Fruit fly (Drosophila melanogaster) whole organism, adult: Measurements from ENCODE around the gene CG6712.

Experiments used
- CG11617 ChIP-seq: fragments of 200-800 bp; sonication (Bioruptor generic); optimal IDR thresholded peaks from 2 replicates; lab custom pipeline; 2017; ENCODE audit warnings: mild to moderate bottlenecking, missing biosample characterization, missing genetic modification reagents, missing genetic modification characterization
- CG12768 ChIP-seq: fragments of 200-800 bp; sonication (Bioruptor generic); optimal IDR thresholded peaks from 2 replicates; lab custom pipeline; 2017; ENCODE audit warnings: missing biosample characterization, missing genetic modification characterization, mild to moderate bottlenecking, moderate library complexity, missing genetic modification reagents
- CG1620 ChIP-seq: fragments of 200-800 bp; sonication (Bioruptor generic); optimal IDR thresholded peaks from 2 replicates; lab custom pipeline; 2016; ENCODE audit warnings: missing biosample characterization, missing genetic modification characterization
- CG5204 ChIP-seq: fragments of 200-800 bp; sonication (Bioruptor generic); optimal IDR thresholded peaks from 2 replicates; lab custom pipeline; 2016; ENCODE audit warnings: missing biosample characterization, missing genetic modification characterization
- CG7101 ChIP-seq: fragments of 200-800 bp; sonication (Bioruptor generic); optimal IDR thresholded peaks from 2 replicates; lab custom pipeline; 2018; ENCODE audit warnings: missing biosample characterization, mild to moderate bottlenecking, missing genetic modification characterization, moderate library complexity
- Hr96 ChIP-seq: fragments of 200-800 bp; sonication (Bioruptor generic); optimal IDR thresholded peaks from 2 replicates; lab custom pipeline; 2016; ENCODE audit warnings: missing biosample characterization, missing genetic modification characterization
- Mnt ChIP-seq: fragments of 200-800 bp; sonication (Bioruptor generic); optimal IDR thresholded peaks from 2 replicates; lab custom pipeline; 2016; ENCODE audit warnings: missing biosample characterization, mild to moderate bottlenecking, missing genetic modification characterization
- cic ChIP-seq: fragments of 200-800 bp; sonication (Bioruptor generic); optimal IDR thresholded peaks from 2 replicates; lab custom pipeline; 2017; ENCODE audit warnings: missing biosample characterization, mild to moderate bottlenecking, missing genetic modification characterization, moderate library complexity
- kay ChIP-seq: fragments of 200-800 bp; sonication (Bioruptor generic); peaks from one replicate; lab custom pipeline; 2016; ENCODE audit warnings: missing biosample characterization, missing genetic modification characterization, borderline replicate concordance
- ovo ChIP-seq: fragments of 200-800 bp; sonication (Bioruptor generic); optimal IDR thresholded peaks from 2 replicates; lab custom pipeline; 2016; ENCODE audit warnings: missing biosample characterization, missing genetic modification characterization
- toe ChIP-seq: fragments of 200-800 bp; sonication (Bioruptor generic); optimal IDR thresholded peaks from 2 replicates; lab custom pipeline; 2016; ENCODE audit warnings: missing biosample characterization, missing genetic modification characterization

DNA sequence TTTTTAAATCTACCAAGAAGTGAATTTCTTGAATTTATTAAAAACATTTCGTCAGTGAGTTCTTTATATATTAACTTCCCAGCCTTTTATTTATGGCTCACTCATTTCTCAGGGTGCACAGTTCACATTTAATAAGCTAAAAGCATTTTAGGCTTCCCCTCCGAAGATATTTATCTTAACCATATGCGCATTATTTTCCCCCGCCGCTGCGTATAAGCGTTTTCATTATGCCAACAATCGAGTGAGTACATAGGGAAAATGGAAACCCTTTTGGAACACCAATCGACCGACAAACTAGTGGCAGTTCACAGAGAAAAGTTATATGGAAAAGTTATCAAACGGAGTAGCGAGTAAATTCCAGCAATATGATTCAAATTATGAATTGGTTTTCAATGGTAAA lies 41.4 kb upstream of the CG6712 start, which contains the start of gene Gr33a:
- TF ChIP-seq CG1620 (GFP tag; lab: Kevin White, UChicago) (no peak), CG7101 (tag; lab: Kevin White, UChicago) (no peak), CG12768 (GFP tag; lab: Kevin White, UChicago) (no peak), Hr96 (GFP tag; lab: Kevin White, UChicago) (no peak), CG11617 (GFP tag; lab: Kevin White, UChicago) (no peak), CG5204 (GFP tag; lab: Kevin White, UChicago) (no peak), ovo (GFP tag; lab: Kevin White, UChicago) (no peak), cic (GFP tag; lab: Kevin White, UChicago) (no peak), toe (GFP tag; lab: Kevin White, UChicago) (no peak), kay (GFP tag; lab: Kevin White, UChicago) (peak; percentile 4), Mnt (GFP tag; lab: Kevin White, UChicago) (no peak)
